Fruit fly (Drosophila melanogaster) whole organism, adult: ENCODE data around the gene mRpL4.

ENCODE experiments used
- CG1620 ChIP-seq: fragments of 200-800 bp; sonication (Bioruptor generic); optimal IDR thresholded peaks from 2 replicates; lab custom pipeline; 2016; ENCODE audit warnings: missing biosample characterization, missing genetic modification characterization
- kay ChIP-seq: fragments of 200-800 bp; sonication (Bioruptor generic); peaks from one replicate; lab custom pipeline; 2016; ENCODE audit warnings: missing biosample characterization, missing genetic modification characterization, borderline replicate concordance

dm6 chr2L:16317131-16317530 is 11.8 kb downstream of the mRpL4 start:
- TF ChIP-seq kay: peak; percentile 5
- TF ChIP-seq CG1620: no peak
